Worm (Caenorhabditis elegans) whole organism, late embryonic: ENCODE measurements around the gene nspe-5.

Experiments used
- lin-11 ChIP-seq: fragments of 200-800 bp; sonication (Bioruptor generic); optimal IDR thresholded peaks from 2 replicates; lab custom pipeline; 2018; ENCODE audit warnings: mild to moderate bottlenecking, missing genetic modification characterization, missing compliant biosample characterization
- rnt-1 ChIP-seq: sonication (generic microtip); optimal IDR thresholded peaks from 2 replicates; lab custom pipeline; 2016; ENCODE audit warnings: missing genetic modification characterization, missing compliant biosample characterization

DNA sequence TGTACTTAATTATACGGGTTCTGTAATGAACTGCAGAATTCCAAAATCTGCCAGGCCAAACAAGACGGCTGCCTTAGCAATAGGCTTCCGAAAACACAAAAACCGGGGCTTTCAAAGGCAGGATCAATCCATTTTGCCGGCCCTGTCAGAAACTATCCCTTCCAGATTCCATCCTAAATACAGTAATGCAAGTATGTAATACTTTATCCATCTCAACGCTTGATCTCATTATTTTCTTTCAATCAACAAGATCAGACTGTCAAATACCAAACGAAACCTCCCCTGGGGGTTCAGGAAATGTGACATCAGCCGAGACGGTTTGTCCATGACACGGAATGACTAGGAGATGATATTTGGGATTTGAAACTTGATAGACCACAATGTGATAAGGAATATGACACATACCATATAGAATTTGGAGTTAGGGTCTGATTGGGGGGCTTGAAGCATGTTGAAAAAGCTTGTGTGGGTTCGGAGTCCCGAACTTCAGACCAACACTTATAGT lies 2.5 kb upstream of the nspe-5 start:
- no peak for TF ChIP-seq rnt-1 (tag; lab: Kevin White, UChicago)
- no peak for TF ChIP-seq lin-11 (tag; lab: Kevin White, UChicago)
